Fruit fly (Drosophila melanogaster) whole organism, pupa: ENCODE measurements around the gene CG3117.
A peak's percentile ranks its signal among the peaks of the same experiment; 100 is the strongest.

Experiments used
- CG10348 ChIP-seq: fragments of 200-800 bp; sonication (Bioruptor generic); IDR thresholded peaks from 2 replicates; pipeline ENCODE4 v1.3.6; 2022; ENCODE audit warnings: missing biosample characterization, missing genetic modification characterization
- CG12605 ChIP-seq: fragments of 200-800 bp; sonication (Bioruptor generic); IDR thresholded peaks from 2 replicates; pipeline ENCODE4 v1.3.6; 2022; ENCODE audit warnings: missing biosample characterization, missing genetic modification characterization
- CG13204 ChIP-seq: fragments of 200-800 bp; sonication (Bioruptor generic); optimal IDR thresholded peaks from 2 replicates; lab custom pipeline; 2018; ENCODE audit warnings: missing biosample characterization, mild to moderate bottlenecking, missing genetic modification characterization, moderate library complexity
- CG14655 ChIP-seq: fragments of 200-800 bp; sonication (Bioruptor generic); optimal IDR thresholded peaks from 3 replicates; lab custom pipeline; 2017; ENCODE audit warnings: mild to moderate bottlenecking, missing biosample characterization, missing genetic modification reagents, missing genetic modification characterization
- CG15710 ChIP-seq: fragments of 200-800 bp; sonication (Bioruptor generic); optimal IDR thresholded peaks from 2 replicates; lab custom pipeline; 2018; ENCODE audit warnings: missing biosample characterization, mild to moderate bottlenecking, missing genetic modification characterization, moderate library complexity
- CG17806 ChIP-seq: fragments of 200-800 bp; sonication (Bioruptor generic); optimal IDR thresholded peaks from 2 replicates; lab custom pipeline; 2018; ENCODE audit warnings: missing biosample characterization, mild to moderate bottlenecking, missing genetic modification characterization, moderate library complexity
- CG32121 ChIP-seq: fragments of 200-800 bp; sonication (Bioruptor generic); IDR thresholded peaks from 2 replicates; pipeline ENCODE4 v1.3.6; 2022; ENCODE audit warnings: missing biosample characterization, missing genetic modification characterization
- CG34367 ChIP-seq: fragments of 200-800 bp; sonication (Bioruptor generic); optimal IDR thresholded peaks from 2 replicates; lab custom pipeline; 2018; ENCODE audit warnings: missing biosample characterization, mild to moderate bottlenecking, missing genetic modification characterization
- CG4496 ChIP-seq: fragments of 200-800 bp; sonication (Bioruptor generic); IDR thresholded peaks from 3 replicates; pipeline ENCODE4 v1.3.6; 2022; ENCODE audit warnings: missing biosample characterization, missing genetic modification characterization
- CG8159 ChIP-seq: fragments of 200-800 bp; sonication (Bioruptor generic); optimal IDR thresholded peaks from 3 replicates; lab custom pipeline; 2018; ENCODE audit warnings: missing biosample characterization, mild to moderate bottlenecking, missing genetic modification characterization, moderate library complexity
- CG8301 ChIP-seq: fragments of 200-800 bp; sonication (Bioruptor generic); optimal IDR thresholded peaks from 2 replicates; lab custom pipeline; 2018; ENCODE audit warnings: missing biosample characterization, mild to moderate bottlenecking, missing genetic modification characterization
- CG9948 ChIP-seq: fragments of 200-800 bp; sonication (Bioruptor generic); optimal IDR thresholded peaks from 2 replicates; lab custom pipeline; 2018; ENCODE audit warnings: missing biosample characterization, mild to moderate bottlenecking, missing genetic modification characterization, moderate library complexity
- D1 ChIP-seq: fragments of 200-800 bp; sonication (Bioruptor generic); optimal IDR thresholded peaks from 2 replicates; lab custom pipeline; 2018; ENCODE audit warnings: missing biosample characterization, mild to moderate bottlenecking, missing genetic modification characterization, moderate library complexity
- EcR ChIP-seq: fragments of 200-800 bp; sonication (Bioruptor generic); optimal IDR thresholded peaks from 3 replicates; lab custom pipeline; 2019; ENCODE audit warnings: missing biosample characterization, missing genetic modification characterization, mild to moderate bottlenecking, moderate library complexity, missing genetic modification reagents
- Ets98B ChIP-seq: fragments of 200-800 bp; sonication (Bioruptor generic); IDR thresholded peaks from 2 replicates; pipeline ENCODE4 v1.3.6; 2022; ENCODE audit warnings: missing biosample characterization, missing genetic modification characterization
- Pif1A ChIP-seq: fragments of 200-800 bp; sonication (Bioruptor generic); optimal IDR thresholded peaks from 3 replicates; lab custom pipeline; 2016; ENCODE audit warnings: missing biosample characterization, missing genetic modification characterization
- Pif1B ChIP-seq: fragments of 200-800 bp; sonication (Bioruptor generic); optimal IDR thresholded peaks from 3 replicates; lab custom pipeline; 2016; ENCODE audit warnings: missing biosample characterization, missing genetic modification characterization
- Snoo ChIP-seq: fragments of 200-800 bp; sonication (Bioruptor generic); optimal IDR thresholded peaks from 3 replicates; lab custom pipeline; 2017; ENCODE audit warnings: missing biosample characterization, mild to moderate bottlenecking, missing genetic modification characterization, inconsistent platforms
- fd96Ca ChIP-seq: fragments of 200-800 bp; sonication (Bioruptor generic); IDR thresholded peaks from 3 replicates; pipeline ENCODE4 v1.3.6; 2022; ENCODE audit warnings: missing biosample characterization, missing genetic modification characterization
- gl ChIP-seq: fragments of 200-800 bp; sonication (Bioruptor generic); optimal IDR thresholded peaks from 2 replicates; lab custom pipeline; 2018; ENCODE audit warnings: missing biosample characterization, mild to moderate bottlenecking, missing genetic modification characterization
- rn ChIP-seq: fragments of 200-800 bp; sonication (Bioruptor generic); IDR thresholded peaks from 2 replicates; pipeline ENCODE4 v1.3.6; 2022; ENCODE audit warnings: missing biosample characterization, missing genetic modification characterization

Gene CG3117

DNA sequence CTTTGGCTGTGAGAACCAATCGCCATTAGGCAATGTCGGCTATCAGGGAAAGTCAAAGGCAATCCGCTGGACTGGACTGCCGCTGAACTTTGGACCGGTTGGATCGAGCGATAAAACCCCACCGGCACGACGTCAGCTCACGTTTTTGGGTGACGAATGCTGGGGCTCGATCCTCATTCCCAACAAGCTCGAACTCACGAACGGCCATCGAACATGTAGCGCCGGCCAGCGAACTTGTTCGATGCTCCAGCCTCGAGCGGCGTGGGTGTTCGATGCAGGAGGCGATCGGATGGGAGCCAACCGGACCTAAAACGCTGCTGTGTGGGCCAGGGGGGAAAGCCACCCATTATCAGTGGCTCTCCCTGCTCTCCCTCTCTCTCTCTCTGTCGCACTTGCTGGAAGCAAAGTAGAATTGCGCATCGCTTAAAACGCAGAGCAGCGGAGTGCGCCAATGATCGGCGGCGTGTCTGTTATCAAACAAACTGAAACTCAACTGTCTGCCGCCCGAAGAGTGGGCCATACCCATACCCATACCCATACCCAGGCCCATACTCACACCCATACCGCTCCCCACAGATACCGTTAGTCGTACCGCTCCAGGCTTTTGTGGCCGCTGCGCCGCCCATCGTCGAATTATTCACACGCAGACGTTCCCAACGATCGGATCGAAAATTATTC is 42.2 kb downstream of the CG3117 start, which contains the start of gene daw:
Gene daw, plus strand, starts transcription at position 628 of the 678 bp plus-strand sequence.
- TF ChIP-seq CG8301 (tag; lab: Kevin White, UChicago): peak; percentile 42
- TF ChIP-seq CG12605 (GFP tag; lab: Robert Waterston, UW): peak; percentile 61
- TF ChIP-seq gl (tag; lab: Kevin White, UChicago): peak; percentile 88
- peak; percentile 72 for TF ChIP-seq Ets98B (GFP tag; lab: Robert Waterston, UW)
- TF ChIP-seq CG32121: 0 out of 2 replicates have a peak, but pooled peaks have one; percentile 26
- TF ChIP-seq CG10348: no peak
- no peak for TF ChIP-seq rn (GFP tag; lab: Robert Waterston, UW)
- TF ChIP-seq Snoo: peak; percentile 49
- TF ChIP-seq fd96Ca (GFP tag; lab: Robert Waterston, UW): no peak
- peak; percentile 79 for TF ChIP-seq Pif1B (GFP tag; lab: Kevin White, UChicago)
- peak; percentile 41 for TF ChIP-seq CG34367 (tag; lab: Kevin White, UChicago)
- TF ChIP-seq D1 (tag; lab: Kevin White, UChicago): no peak
- peak; percentile 27 for TF ChIP-seq EcR (GFP tag; lab: Kevin White, UChicago)
- no peak for TF ChIP-seq CG15710 (tag; lab: Kevin White, UChicago)
- peak; percentile 77 for TF ChIP-seq Pif1A (GFP tag; lab: Kevin White, UChicago)
- peak; percentile 10 for TF ChIP-seq CG17806 (tag; lab: Kevin White, UChicago)
- peak; percentile 27 for TF ChIP-seq CG8159 (tag; lab: Kevin White, UChicago)
- TF ChIP-seq CG13204 (GFP tag; lab: Kevin White, UChicago): peak; percentile 99
- TF ChIP-seq CG9948 (tag; lab: Kevin White, UChicago): no peak
- peak; percentile 85 for TF ChIP-seq CG4496 (GFP tag; lab: Robert Waterston, UW)
- TF ChIP-seq CG14655: peak; percentile 55

DNA sequence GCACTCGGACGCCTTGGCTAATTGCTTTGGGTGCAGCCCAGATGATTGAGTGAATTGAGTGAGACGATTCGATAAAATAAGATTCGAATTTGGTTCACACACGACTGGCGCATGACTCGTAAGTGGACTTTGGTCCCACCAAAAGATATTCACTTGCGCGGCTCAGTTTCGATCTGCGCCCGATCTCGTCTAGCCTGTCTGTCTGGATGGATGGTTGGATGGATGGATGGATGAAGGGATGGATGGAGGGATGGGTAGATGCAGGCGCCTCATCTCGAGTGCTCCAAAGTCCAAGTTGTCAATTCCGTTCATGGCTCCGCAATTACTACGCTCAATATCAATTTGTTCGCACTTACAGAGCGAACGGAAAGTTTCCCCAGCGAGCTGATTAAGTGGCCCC is 44.5 kb downstream of the CG3117 start:
- TF ChIP-seq CG8159 (tag; lab: Kevin White, UChicago) (peak; percentile 36), rn (GFP tag; lab: Robert Waterston, UW) (no peak), CG17806 (tag; lab: Kevin White, UChicago) (peak; percentile 28), CG32121 (no peak), EcR (GFP tag; lab: Kevin White, UChicago) (peak; percentile 27), fd96Ca (GFP tag; lab: Robert Waterston, UW) (peak; percentile 46; the same call in 1 of the 3 replicates), CG13204 (GFP tag; lab: Kevin White, UChicago) (peak; percentile 79), CG15710 (tag; lab: Kevin White, UChicago) (peak; percentile 35), gl (tag; lab: Kevin White, UChicago) (peak; percentile 87), CG8301 (tag; lab: Kevin White, UChicago) (peak; percentile 46), CG12605 (GFP tag; lab: Robert Waterston, UW) (peak; percentile 68; the same call in 1 of the 2 replicates), CG4496 (GFP tag; lab: Robert Waterston, UW) (peak; percentile 45; the same call in 1 of the 3 replicates), Ets98B (GFP tag; lab: Robert Waterston, UW) (peak; percentile 51; the same call in 1 of the 2 replicates), D1 (tag; lab: Kevin White, UChicago) (no peak), Pif1B (GFP tag; lab: Kevin White, UChicago) (peak; percentile 24), CG34367 (tag; lab: Kevin White, UChicago) (peak; percentile 46), CG10348 (no peak), CG9948 (tag; lab: Kevin White, UChicago) (no peak), Pif1A (GFP tag; lab: Kevin White, UChicago) (peak; percentile 39), Snoo (peak; percentile 25), CG14655 (peak; percentile 64)

DNA sequence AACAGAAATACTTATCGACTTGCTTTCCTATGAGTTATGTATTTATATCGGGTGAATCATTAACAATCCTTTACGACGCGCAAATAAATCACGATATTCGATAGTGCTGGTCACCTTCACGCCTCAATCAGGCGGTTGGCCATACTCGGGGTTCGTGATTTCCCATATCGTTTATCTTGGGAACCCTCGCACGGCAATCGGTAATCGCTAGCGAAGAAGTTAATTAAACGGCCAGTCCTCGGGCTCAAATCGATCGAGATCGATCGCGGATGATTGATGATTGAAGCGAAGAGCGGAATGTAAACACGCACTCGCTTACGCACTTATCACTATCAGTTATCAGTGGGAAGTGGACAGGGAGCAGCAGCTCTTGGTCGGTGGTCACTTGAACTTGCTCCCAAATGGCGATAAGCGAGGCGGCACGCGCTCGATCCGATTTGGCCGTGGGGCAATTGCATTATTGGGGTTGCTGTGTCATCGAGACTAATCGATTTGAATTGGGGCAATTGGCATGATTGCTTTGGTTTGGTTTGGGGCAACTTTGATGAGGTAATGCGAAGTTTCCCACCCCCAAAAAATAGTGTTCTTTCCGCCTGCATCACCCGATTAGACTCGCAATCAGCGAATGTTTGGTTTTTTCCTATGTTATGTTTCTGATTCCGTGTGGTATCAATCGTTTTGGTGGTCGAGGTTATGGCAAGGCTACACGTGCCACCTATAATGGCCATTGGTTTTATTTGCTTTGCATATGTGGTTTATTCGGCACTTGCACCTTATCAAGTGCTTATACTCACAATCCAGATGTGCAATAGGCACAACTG is 45.8 kb downstream of the CG3117 start:
- no peak for TF ChIP-seq Pif1A (GFP tag; lab: Kevin White, UChicago)

DNA sequence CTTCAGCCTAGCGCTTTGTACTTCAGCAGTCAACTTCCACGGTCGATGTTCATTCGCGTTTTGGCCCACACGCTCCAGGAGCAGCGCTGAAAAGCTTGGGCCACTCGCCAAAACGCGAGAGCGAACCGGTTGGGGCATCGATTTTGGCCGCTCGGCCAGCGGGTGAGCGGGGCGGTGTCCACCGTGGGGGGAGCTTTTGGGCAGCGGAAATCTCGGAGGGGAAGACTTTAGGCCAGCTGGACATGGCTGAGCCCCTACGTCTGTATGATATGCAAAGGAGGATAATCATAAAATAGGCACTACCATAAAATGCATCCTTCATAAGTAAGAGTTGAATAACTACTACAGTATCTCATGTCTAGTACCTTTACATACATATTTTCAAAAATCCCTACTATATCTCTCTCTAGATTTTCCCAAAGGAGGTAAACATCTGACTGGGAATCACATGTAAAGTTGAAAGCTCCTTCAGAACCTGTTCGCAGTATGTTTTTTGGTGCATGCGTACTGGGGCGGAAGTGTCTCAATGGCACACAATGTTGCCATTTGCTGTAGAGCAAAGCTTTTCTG is 47.0 kb downstream of the CG3117 start, which contains the start of gene Syt1:
Gene Syt1, minus strand, starts transcription at position 71 of the 570 bp plus-strand sequence.
- TF ChIP-seq Pif1A (GFP tag; lab: Kevin White, UChicago): peak; percentile 0
- TF ChIP-seq CG4496 (GFP tag; lab: Robert Waterston, UW): 0 out of 3 replicates have a peak, but pooled peaks have one; percentile 9
- no peak for TF ChIP-seq CG8301 (tag; lab: Kevin White, UChicago)
- no peak for TF ChIP-seq CG17806 (tag; lab: Kevin White, UChicago)
- TF ChIP-seq gl (tag; lab: Kevin White, UChicago): no peak
- TF ChIP-seq CG9948 (tag; lab: Kevin White, UChicago): no peak

DNA sequence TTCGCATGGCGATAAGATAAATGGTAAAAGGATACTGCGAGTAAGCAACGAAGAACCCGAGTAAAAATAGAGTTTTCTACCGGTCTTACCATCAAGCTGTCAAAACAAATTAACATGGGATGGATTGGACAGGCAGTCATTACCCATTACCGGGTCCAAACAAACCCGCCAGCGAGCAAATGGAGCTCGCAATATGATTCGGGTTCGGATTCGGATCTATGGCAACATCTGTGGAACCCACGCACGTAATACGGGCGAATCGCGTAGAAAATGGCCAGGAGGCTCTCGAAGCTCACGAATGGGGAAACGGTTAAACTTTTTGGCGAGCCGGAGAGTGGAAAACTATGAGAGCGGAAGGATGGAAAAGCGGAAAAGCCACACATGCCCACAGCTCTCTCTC is 49.8 kb downstream of the CG3117 start:
- TF ChIP-seq Ets98B (GFP tag; lab: Robert Waterston, UW) (no peak), Pif1A (GFP tag; lab: Kevin White, UChicago) (no peak), rn (GFP tag; lab: Robert Waterston, UW) (no peak), CG17806 (tag; lab: Kevin White, UChicago) (no peak), Pif1B (GFP tag; lab: Kevin White, UChicago) (no peak), CG8301 (tag; lab: Kevin White, UChicago) (no peak), CG32121 (no peak), CG13204 (GFP tag; lab: Kevin White, UChicago) (no peak), CG8159 (tag; lab: Kevin White, UChicago) (no peak), CG10348 (no peak), CG15710 (tag; lab: Kevin White, UChicago) (no peak), CG14655 (no peak), D1 (tag; lab: Kevin White, UChicago) (no peak), Snoo (no peak), EcR (GFP tag; lab: Kevin White, UChicago) (no peak), CG9948 (tag; lab: Kevin White, UChicago) (no peak), CG34367 (tag; lab: Kevin White, UChicago) (no peak), CG4496 (GFP tag; lab: Robert Waterston, UW) (no peak)
- TF ChIP-seq, all 21 proteins: peak for 0
